Fruit fly (Drosophila melanogaster) ovary, adult (tissue): ENCODE data around the gene DPCoAC.
A peak's percentile ranks its signal among the peaks of the same experiment; 100 is the strongest.

Experiments
- CG17801 ChIP-seq: fragments of 200-800 bp; optimal IDR thresholded peaks from 2 replicates; lab custom pipeline; 2019; ENCODE audit warnings: missing biosample characterization, mild to moderate bottlenecking, missing genetic modification characterization, moderate library complexity; ENCODE audit not compliant: partially characterized antibody

DPCoAC gene

DNA sequence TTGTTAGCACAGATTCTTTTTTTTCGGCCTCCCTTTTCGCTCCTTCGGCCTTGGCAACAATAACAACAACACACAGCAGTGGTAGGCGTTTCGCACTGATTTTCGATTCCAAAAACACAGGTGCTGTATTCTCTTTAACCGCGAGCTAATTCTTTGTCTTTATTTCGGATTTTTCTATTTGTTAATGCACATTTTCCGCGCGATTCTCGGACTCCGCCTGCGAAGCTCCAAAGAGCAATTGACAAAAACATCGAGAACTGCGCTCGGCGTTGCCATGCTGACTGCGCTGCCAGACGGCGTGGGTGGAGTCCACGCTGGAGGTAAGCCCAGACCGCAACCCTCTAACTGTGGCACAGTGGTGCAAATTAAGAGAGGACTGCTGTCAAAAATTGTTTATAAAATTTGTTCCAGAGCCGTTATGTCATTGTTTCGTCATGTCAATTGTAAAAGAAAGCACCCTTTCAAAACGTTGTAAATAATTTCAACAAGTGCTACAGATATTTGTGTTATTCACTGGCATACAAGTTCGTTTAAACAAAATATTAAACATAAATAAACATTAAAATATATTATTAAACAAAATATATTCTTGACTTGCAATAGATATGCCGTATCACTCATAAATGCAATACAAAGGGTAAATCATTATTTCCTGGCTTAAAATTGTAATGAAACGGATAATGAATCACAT is at the start of gene DPCoAC, which contains the start of gene CG5180:
Gene DPCoAC (minus strand): TSS at position 253 of the 691 bp plus-strand sequence.
Gene CG5180 (plus strand): TSS at position 516 of the 691 bp plus-strand sequence.
- peak; percentile 33 for TF ChIP-seq CG17801 (GFP tag; lab: Kevin White, UChicago)

DNA sequence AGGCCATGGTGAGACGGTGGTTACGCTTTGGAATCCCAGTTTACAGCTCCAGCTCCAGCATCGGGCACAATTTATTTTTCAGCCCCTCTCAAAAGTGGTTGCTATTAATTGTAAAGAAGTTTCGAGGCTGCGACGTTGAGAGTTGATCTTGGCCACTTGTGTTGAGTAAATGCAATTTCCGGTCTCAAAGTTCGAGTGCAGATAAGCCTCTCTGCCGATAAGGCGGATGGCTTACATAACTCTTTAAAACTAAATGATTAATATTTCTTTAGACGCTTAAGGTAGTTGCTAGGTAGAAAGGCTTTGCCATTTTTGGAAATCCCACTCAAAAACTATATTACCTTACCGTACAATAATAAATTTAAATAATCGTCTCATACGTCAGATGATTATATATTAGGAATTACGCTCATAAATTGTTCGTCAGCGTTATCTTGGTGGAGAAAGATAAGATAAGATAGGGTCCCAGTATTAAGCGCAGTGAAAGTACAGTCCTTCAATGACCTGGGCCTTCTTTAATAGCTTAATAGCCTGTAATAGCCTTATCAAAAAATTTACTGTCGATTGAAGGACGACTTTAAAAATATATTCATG is 48.2 kb upstream of the DPCoAC start:
- TF ChIP-seq CG17801 (GFP tag; lab: Kevin White, UChicago) = no peak

DNA sequence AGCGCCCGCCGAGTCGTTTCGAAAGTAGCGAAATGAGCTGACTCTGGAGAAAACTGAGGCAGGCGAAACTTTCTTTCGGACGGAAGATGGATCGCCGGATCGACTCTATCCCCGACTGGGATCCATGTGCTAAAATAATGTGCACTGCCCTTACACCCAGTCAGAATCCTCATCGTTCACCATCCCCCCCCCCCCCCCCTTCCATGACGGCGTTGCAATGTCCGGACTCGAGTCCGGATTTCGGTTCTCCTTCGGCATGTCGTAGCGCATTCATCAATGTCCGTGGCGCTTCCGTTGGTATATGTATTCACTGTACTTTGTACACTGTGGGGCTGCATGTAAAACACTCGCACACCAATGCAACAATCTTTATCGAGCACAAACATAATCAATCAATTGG is 47.6 kb upstream of the DPCoAC start:
- TF ChIP-seq CG17801 (GFP tag; lab: Kevin White, UChicago) = no peak

DNA sequence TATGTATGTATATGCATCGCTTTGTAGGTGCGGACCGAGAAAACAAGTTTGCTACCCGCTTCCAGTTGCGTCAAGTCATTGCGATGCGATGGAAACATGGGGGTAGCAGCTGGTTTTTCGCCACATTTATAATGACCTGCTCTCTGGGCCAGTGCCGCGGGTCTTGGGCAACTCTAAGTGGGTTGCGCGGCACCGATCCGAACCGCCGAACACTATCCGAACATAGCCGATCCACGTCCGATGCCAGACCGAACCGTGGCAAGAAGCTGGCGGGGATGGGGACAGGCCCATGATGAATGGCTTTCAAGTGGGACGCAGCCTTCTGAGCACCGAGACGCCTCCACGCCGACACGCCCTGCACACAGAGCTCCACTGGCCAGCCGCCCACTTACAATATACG is 46.6 kb upstream of the DPCoAC start:
- TF ChIP-seq CG17801 (GFP tag; lab: Kevin White, UChicago) = no peak

DNA sequence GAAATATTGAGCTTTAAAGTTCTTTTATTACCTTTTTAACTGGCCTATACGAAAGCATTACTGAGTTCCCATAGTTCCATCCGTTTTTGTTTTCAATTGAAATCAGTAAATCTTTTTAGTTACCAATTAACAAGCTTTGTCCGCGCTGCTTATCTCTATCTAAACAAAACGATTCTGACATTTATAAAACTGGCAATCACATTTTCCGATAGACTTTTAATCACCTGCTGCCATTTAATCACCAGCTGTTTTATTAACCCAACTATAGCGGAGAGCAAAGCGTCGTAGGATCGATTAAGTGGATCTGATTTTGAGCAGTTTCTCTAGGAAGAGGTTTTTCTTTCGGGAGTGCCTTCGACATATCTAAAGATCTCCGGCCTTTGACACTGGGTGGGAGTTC is 45.1 kb upstream of the DPCoAC start:
- no peak for TF ChIP-seq CG17801 (GFP tag; lab: Kevin White, UChicago)

DNA sequence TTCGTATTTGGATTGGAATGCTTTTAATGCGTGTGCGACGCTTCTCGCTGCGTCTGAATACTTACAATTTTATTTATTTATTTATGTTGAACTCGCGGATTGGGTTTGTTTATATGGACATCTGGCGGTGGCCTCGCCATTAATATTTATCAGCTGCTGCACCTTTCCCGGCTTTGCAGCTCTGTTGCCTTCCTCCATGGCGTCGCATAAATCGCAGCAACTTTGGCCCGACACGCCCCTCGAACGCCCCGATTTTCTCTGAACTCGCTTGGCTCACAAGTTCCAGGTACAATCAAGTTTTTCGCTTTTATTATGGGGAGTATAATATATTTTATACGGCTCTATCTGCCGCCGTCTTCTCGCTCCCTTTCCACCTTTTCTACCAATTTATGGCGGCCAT is 42.6 kb upstream of the DPCoAC start:
- TF ChIP-seq CG17801 (GFP tag; lab: Kevin White, UChicago) = no peak

DNA sequence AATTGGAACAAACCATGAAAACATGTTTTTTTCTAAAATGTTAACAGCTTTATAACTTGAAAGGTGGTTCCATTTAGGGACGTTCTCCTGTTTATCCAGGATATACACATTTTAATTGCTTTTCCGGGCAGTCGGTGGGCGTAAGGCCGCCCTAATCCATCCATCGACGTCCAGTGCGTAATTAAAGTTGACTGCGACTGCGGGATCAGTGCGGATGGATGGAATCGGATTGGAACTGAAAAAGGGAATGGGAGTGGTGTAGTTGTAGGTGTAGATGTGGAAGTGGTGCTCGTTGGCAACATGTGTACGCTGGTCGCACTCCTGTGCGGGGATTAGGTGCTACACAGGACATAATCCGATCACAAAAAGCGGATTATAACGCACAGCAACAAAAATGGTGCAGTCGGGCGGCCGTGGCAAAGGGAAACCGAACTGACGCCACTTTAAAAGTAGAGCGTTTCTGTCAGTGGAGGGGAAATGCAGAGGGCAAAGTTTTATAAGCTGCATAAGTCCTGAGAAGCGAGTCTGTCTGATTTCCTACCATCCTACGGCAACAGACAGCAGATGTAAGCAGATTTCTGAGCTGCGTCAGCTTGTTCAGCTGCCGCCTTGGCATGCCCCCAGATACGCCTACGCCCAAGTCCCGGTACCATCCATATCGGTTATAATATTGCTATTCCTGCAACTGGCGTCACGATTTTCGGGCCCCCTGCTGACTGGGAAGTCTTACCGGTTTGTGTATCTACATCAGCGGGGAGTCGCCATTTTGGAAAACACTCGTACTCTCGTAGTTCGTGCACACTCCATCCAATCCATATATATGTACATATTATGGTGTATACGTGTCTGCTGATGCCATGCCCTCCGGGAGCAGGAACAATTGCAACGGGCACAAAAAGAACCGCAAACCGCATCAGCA is 40.2 kb upstream of the DPCoAC start:
- TF ChIP-seq CG17801 (GFP tag; lab: Kevin White, UChicago) = no peak

DNA sequence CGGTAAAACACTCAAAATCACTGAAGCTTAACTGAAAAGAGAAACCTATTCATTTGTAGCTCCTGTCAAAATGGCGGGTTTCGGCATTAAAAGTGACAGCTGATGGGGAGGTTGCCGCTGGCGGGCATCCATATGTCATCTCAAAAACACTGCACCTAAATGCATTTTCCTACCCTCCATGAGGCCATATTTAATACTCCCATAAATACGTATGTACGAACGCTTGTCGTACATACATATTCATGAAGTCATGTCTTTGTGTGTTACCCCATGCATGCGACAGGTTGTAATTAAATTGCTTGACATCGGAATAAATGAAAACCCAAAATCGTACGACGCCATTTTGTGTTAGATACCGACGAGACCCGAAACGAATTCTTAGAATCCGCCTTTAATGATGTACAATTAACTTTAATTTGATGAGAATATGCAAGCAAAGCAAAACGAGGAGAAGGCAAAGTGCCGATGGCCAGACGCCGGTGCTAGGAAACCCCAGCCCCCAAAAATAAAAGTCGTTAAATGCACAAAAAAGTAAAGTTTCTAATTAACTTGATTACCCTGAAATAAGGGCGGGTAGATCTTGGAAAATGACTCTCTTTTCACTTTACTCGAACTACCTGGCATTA is 39.0 kb upstream of the DPCoAC start:
- TF ChIP-seq CG17801 (GFP tag; lab: Kevin White, UChicago) = no peak

DNA sequence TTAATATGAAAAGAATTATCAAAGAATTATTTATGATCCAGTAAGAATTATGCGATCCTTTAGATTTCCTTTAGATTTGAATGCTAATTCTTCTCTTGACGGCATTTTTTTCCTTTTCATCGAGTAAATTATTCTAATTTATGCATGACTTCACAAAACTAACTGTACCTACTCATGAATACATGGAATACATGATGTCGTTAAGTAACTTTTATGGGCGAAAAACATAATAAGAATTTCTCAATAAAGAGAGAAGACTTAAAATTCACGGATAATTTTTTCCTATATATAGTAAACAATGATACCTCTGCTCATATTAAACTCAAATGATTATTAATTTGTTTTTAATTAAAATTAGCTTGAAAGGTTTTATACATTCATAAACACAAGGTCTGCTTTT is 38.4 kb upstream of the DPCoAC start:
- no peak for TF ChIP-seq CG17801 (GFP tag; lab: Kevin White, UChicago)

DNA sequence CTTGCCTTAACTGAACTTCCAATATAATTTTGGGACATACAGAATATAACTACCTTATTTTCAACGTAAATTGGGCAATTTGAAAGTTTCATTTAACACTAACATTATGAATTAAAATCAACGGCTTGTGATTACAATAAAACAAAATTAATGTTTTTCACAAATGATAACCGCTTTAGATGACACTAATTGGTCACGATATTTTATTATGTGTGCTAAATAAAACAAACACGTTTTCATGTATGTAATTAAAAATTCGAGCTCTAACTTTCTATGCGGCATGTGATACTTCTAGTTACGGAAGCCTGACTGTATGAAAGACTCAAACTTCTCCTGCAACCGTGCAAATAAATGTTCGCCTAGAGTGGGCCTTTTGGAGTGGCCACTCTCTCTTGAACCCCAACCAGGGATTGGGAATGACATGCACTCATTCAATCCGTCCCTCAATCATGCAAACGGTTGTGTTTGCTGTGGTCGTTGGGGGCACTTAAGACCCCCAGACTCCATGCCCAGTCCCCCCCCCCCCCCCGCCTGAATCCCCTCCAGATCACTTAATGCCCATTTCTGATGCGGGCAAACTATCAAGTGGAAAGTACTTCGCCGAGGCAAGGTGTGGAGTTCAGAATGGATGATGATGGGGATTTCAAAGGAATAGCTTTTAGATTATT is 37.8 kb upstream of the DPCoAC start:
- no peak for TF ChIP-seq CG17801 (GFP tag; lab: Kevin White, UChicago)

DNA sequence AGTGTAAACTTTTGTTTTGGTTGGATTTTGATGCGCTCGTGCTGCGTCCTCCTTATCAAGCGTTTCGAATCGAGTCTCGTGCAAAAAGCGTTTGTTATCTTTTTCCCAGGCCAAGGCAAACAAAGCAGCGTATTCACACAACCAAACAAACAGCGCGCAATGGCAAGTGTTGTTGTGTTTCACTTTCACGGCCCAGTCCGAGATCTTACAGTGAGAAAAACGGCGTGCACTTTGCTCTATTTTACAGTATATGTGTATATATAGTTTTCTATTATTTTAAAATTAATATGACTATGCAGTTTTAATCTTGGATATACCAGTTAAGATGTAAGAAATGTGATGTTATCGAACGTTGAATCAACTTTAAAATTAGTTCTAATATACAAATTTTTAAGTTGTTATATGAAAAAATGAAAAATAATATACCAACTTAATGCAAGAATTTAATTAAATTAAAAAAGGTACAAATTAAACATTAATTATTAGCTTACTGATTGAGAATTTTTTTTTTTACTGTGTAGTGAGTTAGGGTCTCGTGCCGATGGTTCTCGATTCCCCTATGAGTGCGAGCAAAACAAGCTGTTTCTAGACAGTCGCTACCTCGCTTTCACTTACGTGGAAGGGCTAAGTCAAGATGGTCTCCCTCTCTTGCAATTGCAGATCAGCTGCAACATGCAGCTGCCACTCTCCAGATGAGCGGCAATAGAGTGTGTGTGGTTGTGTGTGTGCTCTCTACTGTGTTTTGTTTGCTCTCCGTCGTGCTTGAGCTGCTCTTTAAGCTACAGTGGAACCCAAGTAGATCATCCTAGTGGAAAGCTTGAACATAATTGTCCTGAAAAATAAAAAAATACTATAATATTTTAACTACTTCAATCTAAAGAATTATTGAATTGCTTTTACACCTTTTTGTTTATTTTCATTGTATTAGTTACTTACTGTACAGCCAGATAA is 37.0 kb upstream of the DPCoAC start:
- peak; percentile 89 for TF ChIP-seq CG17801 (GFP tag; lab: Kevin White, UChicago)

DNA sequence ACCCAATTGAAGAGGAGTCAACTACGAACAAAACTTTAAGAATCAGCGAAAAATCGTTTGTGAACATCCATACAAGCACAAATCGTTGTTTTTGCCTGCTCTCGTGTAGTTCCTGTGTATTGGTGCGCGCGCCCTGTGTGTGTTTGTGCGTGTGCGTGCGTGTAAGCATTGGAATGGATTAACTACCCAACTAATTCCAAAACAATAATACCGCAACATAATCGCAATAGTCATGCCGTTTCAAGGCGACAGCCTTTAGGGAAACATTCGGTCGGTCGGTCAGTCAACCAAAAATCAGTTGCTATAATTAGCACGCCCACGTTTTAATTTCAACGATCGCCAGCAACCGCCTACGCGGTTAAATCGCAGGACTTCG is 36.0 kb upstream of the DPCoAC start:
- no peak for TF ChIP-seq CG17801 (GFP tag; lab: Kevin White, UChicago)
